Fruit fly (Drosophila melanogaster): Measurements from ENCODE around the gene lwr.

dm6 chr2L:540572-541210 is 1.7 kb downstream of the lwr start:
- TF ChIP-seq Pif1A (GFP tag; optimal IDR thresholded peaks at IDR 0.05) (no peak), CG12605 (GFP tag; IDR thresholded peaks at IDR 0.05) (no peak), EcR (GFP tag; optimal IDR thresholded peaks at IDR 0.05) (no peak), Ets98B (GFP tag; IDR thresholded peaks at IDR 0.05) (no peak; the same call in 1 of the 2 replicates), CG32121 (GFP tag; IDR thresholded peaks at IDR 0.05) (peak; percentile 15; the same call in 1 of the 2 replicates), rn (GFP tag; IDR thresholded peaks at IDR 0.05) (no peak), CG8301 (tag; optimal IDR thresholded peaks at IDR 0.05) (peak; percentile 2), CG9948 (tag; optimal IDR thresholded peaks at IDR 0.05) (no peak), CG10348 (GFP tag; IDR thresholded peaks at IDR 0.05) (no peak), CG17806 (tag; optimal IDR thresholded peaks at IDR 0.05) (no peak), D1 (tag; optimal IDR thresholded peaks at IDR 0.05) (no peak), gl (tag; optimal IDR thresholded peaks at IDR 0.05) (no peak)

Measured in whole organism, pupa.